Fruit fly (Drosophila melanogaster): Measurements from ENCODE around the gene Polr3C.
A peak's percentile ranks its signal among the peaks of the same experiment; 100 is the strongest.

Gene Polr3C

dm6 chr3R:12451376-12451775, 8.8 kb upstream of the Polr3C start (continued):
- peak; percentile 41; the same call in 2 of the 3 replicates for TF ChIP-seq CG14050 (GFP tag; IDR thresholded peaks at IDR 0.05)
- TF ChIP-seq CG13287 (GFP tag; IDR thresholded peaks at IDR 0.05; ENCODE audit: partially characterized antibody): no peak
- no peak for TF ChIP-seq h (optimal IDR thresholded peaks at IDR 0.05)
- TF ChIP-seq CG30403 (GFP tag; optimal IDR thresholded peaks at IDR 0.05): peak; percentile 40
- peak; percentile 35; the same call in 1 of the 2 replicates for TF ChIP-seq ap (GFP tag; IDR thresholded peaks at IDR 0.05)
- no peak for TF ChIP-seq CG6854 (GFP tag; optimal IDR thresholded peaks at IDR 0.05)
- no peak for TF ChIP-seq CG17912 (GFP tag; optimal IDR thresholded peaks at IDR 0.05)
- TF ChIP-seq CG7786 (GFP tag; optimal IDR thresholded peaks at IDR 0.05): no peak
- TF ChIP-seq CG15269 (tag; optimal IDR thresholded peaks at IDR 0.05): peak; percentile 70
- no peak for TF ChIP-seq CG2875 (GFP tag; optimal IDR thresholded peaks at IDR 0.05)
- TF ChIP-seq grn (GFP tag; optimal IDR thresholded peaks at IDR 0.05): no peak
- peak; percentile 77 for TF ChIP-seq sens (GFP tag)
- TF ChIP-seq hb (GFP tag; IDR thresholded peaks at IDR 0.05; ENCODE audit: partially characterized antibody): no peak
- TF ChIP-seq GATAe (GFP tag; conservative IDR thresholded peaks at IDR 0.05): no peak
- no peak for TF ChIP-seq CG10959 (GFP tag; IDR thresholded peaks at IDR 0.05)
- no peak for TF ChIP-seq CG14965 (GFP tag; optimal IDR thresholded peaks at IDR 0.05; ENCODE audit: borderline replicate concordance)
- TF ChIP-seq ab (GFP tag; optimal IDR thresholded peaks at IDR 0.05): no peak
- no peak for TF ChIP-seq CG8290 (GFP tag; optimal IDR thresholded peaks at IDR 0.05)
- TF ChIP-seq CG8290 (tag; optimal IDR thresholded peaks at IDR 0.05): peak in 1 of 2 experiments; percentile 65
- TF ChIP-seq Hmr (GFP tag; optimal IDR thresholded peaks at IDR 0.05): no peak
- no peak for TF ChIP-seq Dfd (GFP tag; optimal IDR thresholded peaks at IDR 0.05)
- TF ChIP-seq zf30C (GFP tag; optimal IDR thresholded peaks at IDR 0.05): no peak
- TF ChIP-seq CG6791 (GFP tag; IDR thresholded peaks at IDR 0.05; ENCODE audit: partially characterized antibody): no peak
- TF ChIP-seq z (GFP tag; IDR thresholded peaks at IDR 0.05): no peak
- no peak for TF ChIP-seq CG14014 (GFP tag; IDR thresholded peaks at IDR 0.05)
- TF ChIP-seq Bteb2 (GFP tag; optimal IDR thresholded peaks at IDR 0.05): no peak
- no peak for TF ChIP-seq exex (tag; optimal IDR thresholded peaks at IDR 0.05)
- peak; percentile 35 for TF ChIP-seq CG17385 (GFP tag; optimal IDR thresholded peaks at IDR 0.05)
- TF ChIP-seq pho (GFP tag; optimal IDR thresholded peaks at IDR 0.05): no peak
- TF ChIP-seq CG8359 (GFP tag; optimal IDR thresholded peaks at IDR 0.05; ENCODE audit: borderline replicate concordance): no peak
- no peak for TF ChIP-seq da (GFP tag; optimal IDR thresholded peaks at IDR 0.05)
- peak; percentile 37; the same call in 1 of the 2 replicates for TF ChIP-seq stc (GFP tag; IDR thresholded peaks at IDR 0.05)
- peak; percentile 80 for TF ChIP-seq Med (GFP tag)
- no peak for TF ChIP-seq Side (GFP tag; optimal IDR thresholded peaks at IDR 0.05)
- no peak for TF ChIP-seq C15 (GFP tag; IDR thresholded peaks at IDR 0.05)
- TF ChIP-seq CG1602 (GFP tag; optimal IDR thresholded peaks at IDR 0.05): no peak
- TF ChIP-seq Max (GFP tag; optimal IDR thresholded peaks at IDR 0.05): no peak
- TF ChIP-seq D19A (tag; optimal IDR thresholded peaks at IDR 0.05): no peak
- TF ChIP-seq Sry-β (GFP tag; optimal IDR thresholded peaks at IDR 0.05): no peak
- no peak for TF ChIP-seq Spps (tag; optimal IDR thresholded peaks at IDR 0.05)
- no peak for TF ChIP-seq lov (optimal IDR thresholded peaks at IDR 0.05)
- no peak for TF ChIP-seq lov (GFP tag; IDR thresholded peaks at IDR 0.05)
- TF ChIP-seq ro (GFP tag; IDR thresholded peaks at IDR 0.05): no peak
- TF ChIP-seq lab (GFP tag; optimal IDR thresholded peaks at IDR 0.05): no peak
- no peak for TF ChIP-seq fd3F (GFP tag; optimal IDR thresholded peaks at IDR 0.05)
- peak; percentile 34 for TF ChIP-seq NfI (GFP tag; optimal IDR thresholded peaks at IDR 0.05)
- TF ChIP-seq fd64A (GFP tag; optimal IDR thresholded peaks at IDR 0.05): no peak
- no peak for TF ChIP-seq CG3065 (GFP tag; optimal IDR thresholded peaks at IDR 0.05)
- no peak for TF ChIP-seq chinmo (GFP tag; IDR thresholded peaks at IDR 0.05; ENCODE audit: partially characterized antibody)
- TF ChIP-seq CG9797 (GFP tag; optimal IDR thresholded peaks at IDR 0.05): no peak
- TF ChIP-seq CG15073 (GFP tag; optimal IDR thresholded peaks at IDR 0.05): no peak
- TF ChIP-seq usp (GFP tag; optimal IDR thresholded peaks at IDR 0.05): no peak
- TF ChIP-seq CG8478 (optimal IDR thresholded peaks at IDR 0.05): no peak
